Fruit fly (Drosophila melanogaster) whole organism, embryonic: ENCODE data around the gene CG7841.

Experiments used
- Atf-2 ChIP-seq: fragments of 200-800 bp; sonication (Bioruptor generic); optimal IDR thresholded peaks from 2 replicates; lab custom pipeline; 2016; ENCODE audit warnings: missing biosample characterization, missing genetic modification characterization
- BtbVII ChIP-seq: fragments of 200-800 bp; sonication (Bioruptor generic); optimal IDR thresholded peaks from 3 replicates; lab custom pipeline; 2017; ENCODE audit warnings: missing biosample characterization, mild to moderate bottlenecking, missing genetic modification characterization
- CG10959 ChIP-seq: fragments of 200-800 bp; sonication (Bioruptor generic); IDR thresholded peaks from 2 replicates; pipeline ENCODE4 v1.3.6; 2022; ENCODE audit warnings: missing biosample characterization, missing genetic modification characterization
- CG11456 ChIP-seq: fragments of 200-800 bp; sonication (Bioruptor generic); IDR thresholded peaks from 3 replicates; pipeline ENCODE4 v1.3.6; 2022; ENCODE audit warnings: missing biosample characterization, missing genetic modification characterization
- CG12219 ChIP-seq: fragments of 200-800 bp; sonication (Bioruptor generic); optimal IDR thresholded peaks from 3 replicates; lab custom pipeline; 2018; ENCODE audit warnings: missing biosample characterization, mild to moderate bottlenecking, missing genetic modification characterization
- CG15601 ChIP-seq: fragments of 200-800 bp; sonication (Bioruptor generic); optimal IDR thresholded peaks from 3 replicates; lab custom pipeline; 2019; ENCODE audit warnings: missing biosample characterization, mild to moderate bottlenecking, missing genetic modification characterization, moderate library complexity
- CG16779 ChIP-seq: fragments of 200-800 bp; sonication (Bioruptor generic); IDR thresholded peaks from 2 replicates; pipeline ENCODE4 v1.3.6; 2022; ENCODE audit warnings: missing biosample characterization, missing genetic modification characterization
- CG30403 ChIP-seq: fragments of 200-800 bp; sonication (Bioruptor generic); optimal IDR thresholded peaks from 3 replicates; lab custom pipeline; 2016; ENCODE audit warnings: missing biosample characterization, missing genetic modification characterization
- CG3407 ChIP-seq: fragments of 200-800 bp; sonication (Bioruptor generic); optimal IDR thresholded peaks from 2 replicates; lab custom pipeline; 2018; ENCODE audit warnings: missing biosample characterization, mild to moderate bottlenecking, missing genetic modification characterization
- CG34376 ChIP-seq: fragments of 200-800 bp; sonication (Bioruptor generic); optimal IDR thresholded peaks from 2 replicates; lab custom pipeline; 2018; ENCODE audit warnings: missing biosample characterization, mild to moderate bottlenecking, missing genetic modification characterization
- CG6654 ChIP-seq: fragments of 200-800 bp; sonication (Bioruptor generic); optimal IDR thresholded peaks from 2 replicates; lab custom pipeline; 2017; ENCODE audit warnings: missing biosample characterization, mild to moderate bottlenecking, missing genetic modification characterization
- CG6689 ChIP-seq: fragments of 200-800 bp; sonication (Bioruptor generic); IDR thresholded peaks from 2 replicates; pipeline ENCODE4 v1.3.6; 2022; ENCODE audit warnings: missing biosample characterization, missing genetic modification characterization
- CG6765 ChIP-seq: fragments of 200-800 bp; sonication (Bioruptor generic); optimal IDR thresholded peaks from 3 replicates; lab custom pipeline; 2017; ENCODE audit warnings: missing biosample characterization, mild to moderate bottlenecking, missing genetic modification characterization
- CG7271 ChIP-seq: fragments of 200-800 bp; sonication (Bioruptor generic); optimal IDR thresholded peaks from 2 replicates; lab custom pipeline; 2018; ENCODE audit warnings: missing biosample characterization, mild to moderate bottlenecking, missing genetic modification characterization, moderate library complexity
- CG7357 ChIP-seq: fragments of 200-800 bp; sonication (Bioruptor generic); IDR thresholded peaks from 3 replicates; pipeline ENCODE4 v1.3.6; 2022; ENCODE audit warnings: missing biosample characterization, missing genetic modification characterization
- CG7745 ChIP-seq: fragments of 200-800 bp; sonication (Bioruptor generic); optimal IDR thresholded peaks from 2 replicates; lab custom pipeline; 2018; ENCODE audit warnings: missing biosample characterization, mild to moderate bottlenecking, missing genetic modification characterization, moderate library complexity
- CTCF ChIP-seq: fragments of 200-800 bp; sonication (Bioruptor generic); optimal IDR thresholded peaks from 2 replicates; lab custom pipeline; 2017; ENCODE audit warnings: missing biosample characterization, mild to moderate bottlenecking, missing genetic modification characterization, moderate library complexity
- D19B ChIP-seq: fragments of 200-800 bp; sonication (Bioruptor generic); optimal IDR thresholded peaks from 2 replicates; lab custom pipeline; 2017; ENCODE audit warnings: missing biosample characterization, mild to moderate bottlenecking, missing genetic modification characterization
- H15 ChIP-seq: fragments of 200-800 bp; sonication (Bioruptor generic); IDR thresholded peaks from 3 replicates; pipeline ENCODE4 v1.3.6; 2022; ENCODE audit warnings: missing biosample characterization, missing genetic modification characterization
- Mad ChIP-seq: fragments of 200-800 bp; sonication (Bioruptor generic); optimal IDR thresholded peaks from 2 replicates; lab custom pipeline; 2016; ENCODE audit warnings: missing biosample characterization, missing genetic modification characterization
- Max ChIP-seq: fragments of 200-800 bp; sonication (Bioruptor generic); optimal IDR thresholded peaks from 2 replicates; lab custom pipeline; 2016; ENCODE audit warnings: missing biosample characterization, mild to moderate bottlenecking, missing genetic modification characterization
- Mes4 ChIP-seq: fragments of 200-800 bp; sonication (Bioruptor generic); optimal IDR thresholded peaks from 2 replicates; lab custom pipeline; 2016; ENCODE audit warnings: missing biosample characterization, missing genetic modification characterization
- Myb ChIP-seq: fragments of 200-800 bp; sonication (Bioruptor generic); optimal IDR thresholded peaks from 2 replicates; lab custom pipeline; 2016; ENCODE audit warnings: missing biosample characterization, missing genetic modification characterization
- NFAT ChIP-seq: fragments of 200-800 bp; sonication (Bioruptor generic); IDR thresholded peaks from 2 replicates; pipeline ENCODE4 v1.3.6; 2022; ENCODE audit warnings: missing biosample characterization, missing genetic modification characterization
- Oli ChIP-seq: fragments of 200-800 bp; sonication (Bioruptor generic); optimal IDR thresholded peaks from 2 replicates; lab custom pipeline; 2018; ENCODE audit warnings: missing biosample characterization, mild to moderate bottlenecking, missing genetic modification characterization, moderate library complexity
- Spps ChIP-seq: fragments of 200-800 bp; sonication (Bioruptor generic); optimal IDR thresholded peaks from 2 replicates; lab custom pipeline; 2018; ENCODE audit warnings: missing biosample characterization, mild to moderate bottlenecking, missing genetic modification characterization
- Taf1 ChIP-seq: fragments of 200-800 bp; sonication (Bioruptor generic); IDR thresholded peaks from 2 replicates; pipeline ENCODE4 v1.3.6; 2022; ENCODE audit warnings: missing biosample characterization, missing genetic modification characterization
- Usf ChIP-seq: fragments of 200-800 bp; sonication (Bioruptor generic); optimal IDR thresholded peaks from 2 replicates; lab custom pipeline; 2017; ENCODE audit warnings: missing genotype, missing biosample characterization, missing genetic modification characterization
- YL-1 ChIP-seq: fragments of 200-800 bp; sonication (Bioruptor generic); optimal IDR thresholded peaks from 3 replicates; lab custom pipeline; 2017; ENCODE audit warnings: missing biosample characterization, mild to moderate bottlenecking, missing genetic modification characterization
- abd-A ChIP-seq: fragments of 200-800 bp; sonication (Bioruptor generic); optimal IDR thresholded peaks from 3 replicates; lab custom pipeline; 2019; ENCODE audit warnings: missing biosample characterization, mild to moderate bottlenecking, missing genetic modification characterization, moderate library complexity
- ac ChIP-seq: fragments of 200-800 bp; sonication (Bioruptor generic); optimal IDR thresholded peaks from 3 replicates; lab custom pipeline; 2017; ENCODE audit warnings: missing biosample characterization, mild to moderate bottlenecking, missing genetic modification characterization
- al ChIP-seq: fragments of 200-800 bp; sonication (Bioruptor generic); IDR thresholded peaks from 2 replicates; pipeline ENCODE4 v1.3.6; 2022; ENCODE audit warnings: missing biosample characterization, missing genetic modification characterization
- bbx ChIP-seq: fragments of 200-800 bp; sonication (Bioruptor generic); IDR thresholded peaks from 2 replicates; pipeline ENCODE4 v1.3.6; 2022; ENCODE audit warnings: missing biosample characterization, missing genetic modification characterization; ENCODE audit not compliant: partially characterized antibody
- bsh ChIP-seq, 2 experiments: fragments of 200-800 bp; sonication (Bioruptor generic); optimal IDR thresholded peaks; 2 replicates each; lab custom pipeline; 2017 to 2018; ENCODE audit warnings: mild to moderate bottlenecking in 2 of 2, missing biosample characterization in 2 of 2, missing genetic modification characterization in 2 of 2, moderate library complexity in 1 of 2
- cato ChIP-seq: fragments of 200-800 bp; sonication (Bioruptor generic); optimal IDR thresholded peaks from 2 replicates; lab custom pipeline; 2016; ENCODE audit warnings: missing biosample characterization, missing genetic modification characterization, borderline replicate concordance
- esg ChIP-seq: fragments of 200-800 bp; sonication (Bioruptor generic); conservative IDR thresholded peaks from 2 replicates; pipeline ENCODE4 v1.3.6; 2022; ENCODE audit warnings: missing biosample characterization, missing genetic modification characterization
- ewg ChIP-seq: fragments of 200-800 bp; sonication (Bioruptor generic); optimal IDR thresholded peaks from 3 replicates; lab custom pipeline; 2017; ENCODE audit warnings: mild to moderate bottlenecking, missing biosample characterization, missing genetic modification reagents, missing genetic modification characterization
- fd96Cb ChIP-seq: fragments of 200-800 bp; sonication (Bioruptor generic); optimal IDR thresholded peaks from 2 replicates; lab custom pipeline; 2018; ENCODE audit warnings: missing biosample characterization, mild to moderate bottlenecking, missing genetic modification characterization, moderate library complexity
- kni ChIP-seq: fragments of 200-800 bp; sonication (Bioruptor generic); optimal IDR thresholded peaks from 3 replicates; lab custom pipeline; 2017; ENCODE audit warnings: mild to moderate bottlenecking, missing biosample characterization, missing genetic modification reagents, missing genetic modification characterization
- lbe ChIP-seq: fragments of 200-800 bp; sonication (Bioruptor generic); optimal IDR thresholded peaks from 2 replicates; lab custom pipeline; 2016; ENCODE audit warnings: missing biosample characterization, mild to moderate bottlenecking, missing genetic modification characterization
- maf-S ChIP-seq: fragments of 200-800 bp; sonication (Bioruptor generic); optimal IDR thresholded peaks from 2 replicates; lab custom pipeline; 2016; ENCODE audit warnings: missing biosample characterization, missing genetic modification characterization
- p53 ChIP-seq: fragments of 200-800 bp; sonication (Bioruptor generic); optimal IDR thresholded peaks from 2 replicates; lab custom pipeline; 2016; ENCODE audit warnings: missing biosample characterization, missing genetic modification characterization
- pho ChIP-seq: fragments of 200-800 bp; sonication (Bioruptor generic); optimal IDR thresholded peaks from 2 replicates; lab custom pipeline; 2016; ENCODE audit warnings: missing biosample characterization, missing genetic modification characterization
- repo ChIP-seq: fragments of 200-800 bp; sonication (Bioruptor generic); optimal IDR thresholded peaks from 2 replicates; lab custom pipeline; 2016; ENCODE audit warnings: missing biosample characterization, missing genetic modification characterization
- ro ChIP-seq: fragments of 200-800 bp; sonication (Bioruptor generic); IDR thresholded peaks from 2 replicates; pipeline ENCODE4 v1.3.6; 2022; ENCODE audit warnings: missing biosample characterization, missing genetic modification characterization
- slbo ChIP-seq: fragments of 200-800 bp; sonication (Bioruptor generic); IDR thresholded peaks from 2 replicates; pipeline ENCODE4 v1.3.6; 2022; ENCODE audit warnings: missing biosample characterization, missing genetic modification characterization
- sna ChIP-seq: fragments of 200-800 bp; sonication (Bioruptor generic); IDR thresholded peaks from 2 replicates; pipeline ENCODE4 v1.3.6; 2022; ENCODE audit warnings: missing biosample characterization, missing genetic modification characterization; ENCODE audit not compliant: partially characterized antibody
- so ChIP-seq: fragments of 200-800 bp; sonication (Bioruptor generic); IDR thresholded peaks from 3 replicates; pipeline ENCODE4 v1.3.6; 2022; ENCODE audit warnings: missing biosample characterization, missing genetic modification characterization
- ssp ChIP-seq: fragments of 200-800 bp; sonication (Bioruptor generic); IDR thresholded peaks from 2 replicates; pipeline ENCODE4 v1.3.6; 2022; ENCODE audit warnings: missing biosample characterization, missing genetic modification characterization
- trh ChIP-seq: fragments of 200-800 bp; sonication (Bioruptor generic); optimal IDR thresholded peaks from 2 replicates; lab custom pipeline; 2016; ENCODE audit warnings: missing biosample characterization, missing genetic modification characterization
- usp ChIP-seq: fragments of >200 bp; optimal IDR thresholded peaks from 2 replicates; lab custom pipeline; 2017; ENCODE audit warnings: missing biosample characterization, missing genetic modification characterization

Gene CG7841

DNA sequence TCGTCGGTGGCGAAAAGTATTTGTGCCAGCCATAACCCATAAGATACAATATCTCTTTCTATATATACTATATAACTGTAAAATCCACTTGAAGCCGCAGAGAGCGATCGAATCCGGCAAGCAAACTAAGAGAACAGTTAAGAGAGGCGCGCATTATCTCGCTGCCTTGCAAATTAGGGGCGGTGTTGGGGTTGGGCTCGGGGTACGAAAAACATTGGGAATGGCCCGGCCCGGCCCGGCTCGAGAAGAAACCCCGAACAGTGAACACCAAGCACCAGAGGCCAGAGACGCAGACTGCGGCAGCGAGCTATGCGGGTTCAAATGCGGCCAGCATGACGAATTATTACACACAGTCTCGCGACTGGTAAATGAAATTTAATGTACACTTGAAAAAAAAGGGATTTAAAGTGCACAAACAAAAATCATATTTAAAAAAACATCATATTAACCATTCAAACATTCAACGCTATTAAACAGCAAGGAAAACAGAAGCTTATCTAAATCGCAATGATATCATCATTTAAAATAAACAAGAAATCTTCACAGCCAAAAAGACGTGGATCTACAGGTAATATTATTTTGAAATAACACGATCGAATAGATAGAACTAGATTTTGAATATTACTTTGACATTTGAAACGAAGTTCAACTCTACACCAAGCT is 24.4 kb upstream of the CG7841 start (continued):
- TF ChIP-seq CG16779 (GFP tag; lab: Robert Waterston, UW), result no peak
- TF ChIP-seq CTCF, result no peak
- peak; percentile 74 for TF ChIP-seq lbe (GFP tag; lab: Kevin White, UChicago)
- TF ChIP-seq ewg (GFP tag; lab: Kevin White, UChicago), result no peak
- no peak for TF ChIP-seq Spps (tag; lab: Kevin White, UChicago)
- no peak for TF ChIP-seq CG6765 (GFP tag; lab: Kevin White, UChicago)
- TF ChIP-seq CG30403 (GFP tag; lab: Kevin White, UChicago), result peak; percentile 32
- TF ChIP-seq YL-1 (GFP tag; lab: Kevin White, UChicago), result no peak
- TF ChIP-seq D19B (GFP tag; lab: Kevin White, UChicago), result no peak
- peak; percentile 35; the same call in 1 of the 2 replicates for TF ChIP-seq al
- TF ChIP-seq NFAT, result no peak
- peak; percentile 1 for TF ChIP-seq CG6654 (GFP tag; lab: Kevin White, UChicago)
- TF ChIP-seq H15, result no peak
- peak; percentile 55 for TF ChIP-seq esg (GFP tag; lab: Robert Waterston, UW)
- TF ChIP-seq BtbVII, result no peak
- TF ChIP-seq cato (GFP tag; lab: Kevin White, UChicago), result no peak
- TF ChIP-seq repo (GFP tag; lab: Kevin White, UChicago), result no peak
- TF ChIP-seq CG10959 (GFP tag; lab: Robert Waterston, UW), result peak; percentile 24; the same call in 1 of the 2 replicates
- TF ChIP-seq Oli, result peak; percentile 25
- no peak for TF ChIP-seq CG7357 (GFP tag; lab: Robert Waterston, UW)
- TF ChIP-seq ac (GFP tag; lab: Kevin White, UChicago), result no peak
- no peak for TF ChIP-seq CG12219
- TF ChIP-seq usp (GFP tag; lab: Kevin White, UChicago), result no peak
- TF ChIP-seq maf-S (GFP tag; lab: Kevin White, UChicago), result no peak
- TF ChIP-seq ssp (GFP tag; lab: Robert Waterston, UW), result no peak
- TF ChIP-seq pho, result no peak
- TF ChIP-seq abd-A (tag; lab: Kevin White, UChicago), result peak; percentile 10
- TF ChIP-seq CG3407 (GFP tag; lab: Kevin White, UChicago), result no peak
- TF ChIP-seq ro (GFP tag; lab: Robert Waterston, UW), result no peak
- no peak for TF ChIP-seq CG15601 (tag; lab: Kevin White, UChicago)
- no peak for TF ChIP-seq CG34376 (GFP tag; lab: Kevin White, UChicago)
- peak; percentile 14 for TF ChIP-seq Myb
- TF ChIP-seq CG6689, result peak; percentile 34; the same call in 1 of the 2 replicates
- TF ChIP-seq Atf-2 (GFP tag; lab: Kevin White, UChicago), result peak; percentile 16
- TF ChIP-seq Mes4, result no peak
- TF ChIP-seq CG7745 (tag; lab: Kevin White, UChicago), result no peak
- TF ChIP-seq Usf (GFP tag; lab: Kevin White, UChicago), result no peak
- TF ChIP-seq bbx (GFP tag; lab: Robert Waterston, UW), result no peak
- 0 out of 3 replicates have a peak, but pooled peaks have one; percentile 43 for TF ChIP-seq CG11456 (GFP tag; lab: Robert Waterston, UW)
- TF ChIP-seq Mad, result no peak
- peak; percentile 27 for TF ChIP-seq kni
- no peak for TF ChIP-seq CG7271 (tag; lab: Kevin White, UChicago)
- TF ChIP-seq slbo (GFP tag; lab: Robert Waterston, UW), result peak; percentile 63
- peak; percentile 27 for TF ChIP-seq Max (GFP tag; lab: Kevin White, UChicago)
- no peak for TF ChIP-seq sna
- TF ChIP-seq trh (GFP tag; lab: Kevin White, UChicago), result no peak
- peak in 1 of 2 experiments; percentile 15 for TF ChIP-seq bsh (GFP tag; optimal IDR thresholded peaks at IDR 0.05; lab: Kevin White, UChicago)
- TF ChIP-seq p53 (GFP tag; lab: Kevin White, UChicago), result no peak
- TF ChIP-seq Taf1, result no peak
- TF ChIP-seq fd96Cb, result peak; percentile 66
- TF ChIP-seq so (GFP tag; lab: Robert Waterston, UW), result 0 out of 3 replicates have a peak, but pooled peaks have one; percentile 25
